Worm (Caenorhabditis elegans): ENCODE measurements around the gene C50E3.5.

- TF ChIP-seq dao-5 (tag; optimal IDR thresholded peaks at IDR 0.05): no peak
- no peak for TF ChIP-seq him-1 (tag; optimal IDR thresholded peaks at IDR 0.05)
Measured at ce11 chrV:7643416-7643815, 55.6 kb downstream of the C50E3.5 start, which contains the start of gene F07C4.11.
